Worm (Caenorhabditis elegans) whole organism, L1 larva: ENCODE data around the gene srd-45.
A peak's percentile ranks its signal among the peaks of the same experiment; 100 is the strongest.
"Not testable (repeated sequence)": the region's sequence is repeated elsewhere in the genome, so short reads cannot be mapped to it uniquely, and the experiment has no call there.

Experiments used
- C34B4.2 ChIP-seq: sonication (generic microtip); optimal IDR thresholded peaks from 2 replicates; lab custom pipeline; 2017; ENCODE audit warnings: mild to moderate bottlenecking, missing genetic modification characterization, missing compliant biosample characterization
- ceh-88 ChIP-seq: fragments of 200-800 bp; sonication (Bioruptor generic); IDR thresholded peaks from 2 replicates; pipeline ENCODE4 v1.3.6; 2022; ENCODE audit warnings: missing genetic modification characterization, missing compliant biosample characterization
- ceh-90 ChIP-seq: sonication (generic microtip); optimal IDR thresholded peaks from 2 replicates; lab custom pipeline; 2016; ENCODE audit warnings: missing genetic modification characterization, missing compliant biosample characterization
- ces-1 ChIP-seq: fragments of 150-350 bp; optimal IDR thresholded peaks from 2 replicates; lab custom pipeline; 2014; ENCODE audit warnings: missing biosample characterization, missing genetic modification reagents, missing genetic modification characterization
- dpl-1 ChIP-seq, 3 experiments: fragments of 150-350 bp in 2 of 3; sonication (generic microtip) in 1 of 3; optimal IDR thresholded peaks; 2 replicates each; lab custom pipeline; 2014 to 2017; ENCODE audit warnings: missing biosample characterization in 3 of 3, missing genetic modification characterization in 3 of 3, missing genetic modification reagents in 3 of 3
- egl-27 ChIP-seq, 2 experiments: fragments of 150-350 bp in 1 of 2; sonication (generic microtip); optimal IDR thresholded peaks; 3 replicates each; lab custom pipeline; 2017 to 2018; ENCODE audit warnings: missing biosample characterization in 2 of 2, missing genetic modification characterization in 2 of 2, missing genetic modification reagents in 2 of 2
- elt-2 ChIP-seq: sonication (generic microtip); optimal IDR thresholded peaks from 2 replicates; lab custom pipeline; 2016; ENCODE audit warnings: missing genetic modification characterization, mild to moderate bottlenecking, inconsistent platforms, missing compliant biosample characterization, missing genetic modification reagents
- elt-3 ChIP-seq, 6 experiments: fragments of 150-350 bp in 1 of 6; sonication (generic microtip); optimal IDR thresholded peaks; 2 replicates each; lab custom pipeline; 2017 to 2018; ENCODE audit warnings: missing biosample characterization in 6 of 6, missing genetic modification characterization in 6 of 6, inconsistent platforms in 1 of 6
- fkh-4 ChIP-seq: sonication (generic microtip); optimal IDR thresholded peaks from 2 replicates; lab custom pipeline; 2016; ENCODE audit warnings: missing compliant biosample characterization, missing genetic modification characterization, borderline replicate concordance
- fkh-8 ChIP-seq: sonication (generic microtip); optimal IDR thresholded peaks from 2 replicates; lab custom pipeline; 2016; ENCODE audit warnings: mild to moderate bottlenecking, missing genetic modification characterization, missing compliant biosample characterization
- fos-1 ChIP-seq: fragments of 150-350 bp; optimal IDR thresholded peaks from 2 replicates; lab custom pipeline; 2014; ENCODE audit warnings: missing biosample characterization, missing genetic modification characterization
- hlh-17 ChIP-seq: fragments of 200-800 bp; sonication (Bioruptor generic); optimal IDR thresholded peaks from 2 replicates; lab custom pipeline; 2018; ENCODE audit warnings: missing genetic modification characterization, mild to moderate bottlenecking, missing compliant biosample characterization, moderate library complexity, borderline replicate concordance
- hlh-4 ChIP-seq: sonication (generic microtip); optimal IDR thresholded peaks from 2 replicates; lab custom pipeline; 2016; ENCODE audit warnings: mild to moderate bottlenecking, missing genetic modification characterization, missing compliant biosample characterization
- irx-1 ChIP-seq: sonication (generic microtip); optimal IDR thresholded peaks from 2 replicates; lab custom pipeline; 2016; ENCODE audit warnings: missing genetic modification characterization, missing compliant biosample characterization
- lin-13 ChIP-seq: fragments of 150-350 bp; optimal IDR thresholded peaks from 2 replicates; lab custom pipeline; 2014; ENCODE audit warnings: missing biosample characterization, missing genetic modification reagents, missing genetic modification characterization
- lin-14 ChIP-seq: fragments of 200-800 bp; sonication (Bioruptor generic); optimal IDR thresholded peaks from 2 replicates; lab custom pipeline; 2018; ENCODE audit warnings: mild to moderate bottlenecking, missing genetic modification characterization, moderate library complexity, missing compliant biosample characterization
- mab-9 ChIP-seq: fragments of 200-800 bp; sonication (Bioruptor generic); IDR thresholded peaks from 2 replicates; pipeline ENCODE4 v1.3.6; 2022; ENCODE audit warnings: missing genetic modification reagents, missing genetic modification characterization, missing compliant biosample characterization
- nhr-47 ChIP-seq: sonication (generic microtip); optimal IDR thresholded peaks from 2 replicates; lab custom pipeline; 2016; ENCODE audit warnings: mild to moderate bottlenecking, missing genetic modification characterization, moderate library complexity, missing compliant biosample characterization
- nhr-85 ChIP-seq: sonication (generic microtip); peaks from one replicate; lab custom pipeline; 2016; ENCODE audit warnings: missing genetic modification characterization, inconsistent platforms, missing compliant biosample characterization
- nhr-90 ChIP-seq: sonication (generic microtip); optimal IDR thresholded peaks from 2 replicates; lab custom pipeline; 2016; ENCODE audit warnings: mild to moderate bottlenecking, missing genetic modification characterization, missing compliant biosample characterization; ENCODE audit not compliant: poor library complexity
- pag-3 ChIP-seq: sonication (generic microtip); optimal IDR thresholded peaks from 2 replicates; lab custom pipeline; 2017; ENCODE audit warnings: missing genetic modification characterization, mild to moderate bottlenecking, missing compliant biosample characterization, antibody characterized with exemption, borderline replicate concordance; ENCODE audit not compliant: insufficient read depth
- pax-3 ChIP-seq: fragments of 200-800 bp; sonication (Bioruptor generic); optimal IDR thresholded peaks from 2 replicates; lab custom pipeline; 2018; ENCODE audit warnings: mild to moderate bottlenecking, missing genetic modification characterization, moderate library complexity, missing compliant biosample characterization
- pqm-1 ChIP-seq: sonication (generic microtip); optimal IDR thresholded peaks from 3 replicates; lab custom pipeline; 2017; ENCODE audit warnings: missing biosample characterization, missing genetic modification characterization
- skn-1 ChIP-seq: fragments of 150-350 bp; optimal IDR thresholded peaks from 2 replicates; lab custom pipeline; 2014; ENCODE audit warnings: missing biosample characterization, missing genetic modification characterization
- snu-23 ChIP-seq: sonication (generic microtip); optimal IDR thresholded peaks from 2 replicates; lab custom pipeline; 2016; ENCODE audit warnings: missing genetic modification characterization, missing compliant biosample characterization
- sptf-1 ChIP-seq: fragments of 150-350 bp; optimal IDR thresholded peaks from 2 replicates; lab custom pipeline; 2014; ENCODE audit warnings: missing biosample characterization, missing genetic modification characterization
- swsn-7 ChIP-seq: sonication (generic microtip); optimal IDR thresholded peaks from 2 replicates; lab custom pipeline; 2016; ENCODE audit warnings: missing genetic modification characterization, missing compliant biosample characterization
- tbx-2 ChIP-seq: sonication (generic microtip); optimal IDR thresholded peaks from 2 replicates; lab custom pipeline; 2016; ENCODE audit warnings: missing genetic modification characterization, missing compliant biosample characterization
- tlp-1 ChIP-seq: fragments of 150-350 bp; optimal IDR thresholded peaks from 2 replicates; lab custom pipeline; 2014; ENCODE audit warnings: missing biosample characterization, missing genetic modification characterization
- unc-130 ChIP-seq: fragments of 150-350 bp; optimal IDR thresholded peaks from 2 replicates; lab custom pipeline; 2017; ENCODE audit warnings: missing biosample characterization, missing genetic modification characterization, inconsistent platforms
- vab-15 ChIP-seq: sonication (generic microtip); optimal IDR thresholded peaks from 2 replicates; lab custom pipeline; 2017; ENCODE audit warnings: missing genotype, mild to moderate bottlenecking, missing genetic modification characterization, missing compliant biosample characterization
- ztf-11 ChIP-seq, 2 experiments: sonication (generic microtip); optimal IDR thresholded peaks; 2 replicates each; lab custom pipeline; 2016 to 2017; ENCODE audit warnings: missing genetic modification characterization in 2 of 2, missing biosample characterization in 1 of 2, missing compliant biosample characterization in 1 of 2

Gene srd-45

ce11 chrX:12298324-12298723, 30.5 kb upstream of the srd-45 start, which contains the start of gene W06D11.3:
Gene W06D11.3 (plus strand): TSS chrX:12298683.
- TF ChIP-seq mab-9 (GFP tag; lab: Robert Waterston, UW) (no peak), nhr-90 (tag; lab: Kevin White, UChicago) (no peak), dpl-1 (GFP tag; optimal IDR thresholded peaks at IDR 0.05; lab: Kevin White, UChicago) (no peak), lin-14 (GFP tag; lab: Kevin White, UChicago) (no peak), pax-3 (no peak), snu-23 (GFP tag; lab: Kevin White, UChicago) (no peak), pag-3 (tag; lab: Kevin White, UChicago) (no peak), swsn-7 (tag; lab: Kevin White, UChicago) (no peak)
- TF ChIP-seq, all 84 proteins: peak for 0

- TF ChIP-seq egl-27 (tag; optimal IDR thresholded peaks at IDR 0.05; lab: Kevin White, UChicago) = no peak
- TF ChIP-seq nhr-85 = peak; percentile 1
- TF ChIP-seq, all 84 proteins: peak for 1
Observed at ce11 chrX:12299834-12300233, 28.9 kb upstream of the srd-45 start, which contains the start of gene W06D11.5. Gene W06D11.5 (plus strand): TSS chrX:12300134.

ce11 chrX:12302755-12303154, 26.0 kb upstream of the srd-45 start, which contains the start of gene dot-1.3:
Gene dot-1.3 (minus strand): TSS chrX:12302855.
- not testable (repeated sequence) for TF ChIP-seq skn-1 (tag; lab: Kevin White, UChicago); ztf-11 (tag; optimal IDR thresholded peaks at IDR 0.05; lab: Kevin White, UChicago); hlh-17 (GFP tag; lab: Kevin White, UChicago)
- TF ChIP-seq, all 84 proteins: peak for 0; not testable (repeated sequence) for 84

- no peak for TF ChIP-seq C34B4.2
- no peak for TF ChIP-seq hlh-17 (GFP tag; lab: Kevin White, UChicago)
- TF ChIP-seq fkh-8 (tag; lab: Kevin White, UChicago) = no peak
- TF ChIP-seq mab-9 (GFP tag; lab: Robert Waterston, UW) = no peak
Observed at ce11 chrX:12304231-12304630, 24.5 kb upstream of the srd-45 start.

- TF ChIP-seq fkh-4 (tag; lab: Kevin White, UChicago) (no peak), tbx-2 (tag; lab: Kevin White, UChicago) (no peak), dpl-1 (GFP tag; optimal IDR thresholded peaks at IDR 0.05; lab: Kevin White, UChicago) (no peak), sptf-1 (no peak), lin-13 (GFP tag; lab: Kevin White, UChicago) (no peak), nhr-47 (no peak), irx-1 (tag; lab: Kevin White, UChicago) (no peak), elt-3 (tag; optimal IDR thresholded peaks at IDR 0.05; lab: Kevin White, UChicago) (no peak), unc-130 (tag; lab: Kevin White, UChicago) (no peak), ces-1 (no peak), ceh-88 (no peak), pqm-1 (tag; lab: Kevin White, UChicago) (no peak), hlh-4 (tag; lab: Kevin White, UChicago) (no peak), elt-2 (tag; lab: Kevin White, UChicago) (no peak), vab-15 (tag; lab: Kevin White, UChicago) (no peak), fos-1 (no peak)
Observed at ce11 chrX:12306565-12306964, 22.2 kb upstream of the srd-45 start, which contains the start of gene phf-32. Gene phf-32 (plus strand): TSS chrX:12306865.

- not testable (repeated sequence) for TF ChIP-seq tlp-1 (tag; lab: Kevin White, UChicago); ceh-88; ceh-90 (tag; lab: Kevin White, UChicago)
Observed at ce11 chrX:12308045-12308499, 20.7 kb upstream of the srd-45 start, which contains the start of gene F17A2.16. Gene F17A2.16 (plus strand): TSS chrX:12308449.
